Worm (Caenorhabditis elegans): ENCODE results near the gene fipr-3.

The fipr-3 gene

DNA sequence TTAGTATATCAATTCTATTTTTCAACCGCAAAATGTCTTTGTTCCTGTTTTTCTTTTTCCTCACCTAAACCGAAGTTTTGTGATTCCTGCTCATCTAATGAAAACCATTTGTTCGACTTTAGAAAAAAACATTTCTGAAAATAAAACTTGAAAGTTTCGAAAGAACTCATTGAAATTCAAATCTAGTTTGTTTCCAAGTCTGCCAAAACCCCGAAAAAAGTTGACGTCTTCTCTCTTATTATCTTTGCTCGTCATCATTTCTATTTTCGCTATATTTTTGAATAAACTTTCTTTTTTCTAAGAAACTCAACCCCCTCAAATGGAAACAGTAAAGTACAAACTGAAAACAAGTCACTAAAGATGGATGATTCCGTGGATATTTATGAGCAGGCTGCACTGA is 17.4 kb upstream of the fipr-3 start, which contains the start of gene frpr-17:
Gene frpr-17 (plus strand): TSS at position 301 of the 400 bp plus-strand sequence.
- TF ChIP-seq npax-4 (tag; optimal IDR thresholded peaks at IDR 0.05) (no peak), che-1 (tag; optimal IDR thresholded peaks at IDR 0.05) (no peak), syd-9 (tag; optimal IDR thresholded peaks at IDR 0.05) (no peak), nhr-11 (tag; optimal IDR thresholded peaks at IDR 0.05) (no peak), unc-3 (GFP tag; conservative IDR thresholded peaks at IDR 0.05) (no peak), unc-3 (tag; optimal IDR thresholded peaks at IDR 0.05) (no peak), sox-4 (tag; optimal IDR thresholded peaks at IDR 0.05) (no peak), nhr-232 (tag; optimal IDR thresholded peaks at IDR 0.05) (no peak), F13H6.1 (tag; optimal IDR thresholded peaks at IDR 0.05) (no peak), pros-1 (tag; optimal IDR thresholded peaks at IDR 0.05) (no peak), hlh-15 (tag; optimal IDR thresholded peaks at IDR 0.05) (no peak)

DNA sequence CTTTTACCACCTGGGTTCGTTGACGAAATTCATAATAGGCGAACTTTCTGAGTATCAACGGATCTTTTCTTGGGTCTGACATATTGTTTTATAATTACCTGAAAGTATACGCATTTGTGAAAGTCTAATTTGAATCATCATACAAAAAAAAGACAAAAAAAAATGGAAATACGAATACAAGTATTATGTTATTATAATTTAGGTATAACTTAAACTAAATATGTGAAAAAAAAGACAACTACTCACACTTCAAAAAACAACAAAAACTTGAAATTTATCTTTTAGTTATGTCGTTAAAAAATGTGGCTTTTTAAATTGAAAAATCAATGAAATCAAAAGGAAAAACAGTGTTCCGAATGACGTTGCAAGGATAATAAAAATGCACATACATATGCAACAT is 10.4 kb upstream of the fipr-3 start, which contains the start of gene fbxa-179:
Gene fbxa-179 (minus strand): TSS at position 101 of the 400 bp plus-strand sequence.
- TF ChIP-seq ceh-45 (GFP tag; IDR thresholded peaks at IDR 0.05) = no peak
- TF ChIP-seq hlh-15 (tag; optimal IDR thresholded peaks at IDR 0.05) = no peak

DNA sequence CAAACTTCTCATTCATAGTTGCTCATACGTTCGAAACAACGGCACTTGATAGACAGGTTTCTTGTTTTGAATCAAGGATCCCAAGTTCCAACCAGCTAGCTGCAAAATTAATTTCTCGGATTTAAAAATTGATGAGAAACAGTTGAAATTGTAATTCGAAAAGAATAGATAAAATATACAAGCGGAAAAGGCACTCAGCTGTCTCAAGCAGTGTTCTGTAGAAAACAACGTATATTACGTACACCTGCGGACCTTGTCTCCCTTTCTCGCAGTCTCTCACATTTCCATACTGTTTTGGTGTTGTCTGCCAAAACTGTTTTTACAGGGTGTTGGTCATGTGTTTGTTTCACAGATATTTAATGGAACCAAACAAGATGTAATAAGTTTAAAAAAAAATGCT is 7.6 kb upstream of the fipr-3 start, which contains the start of gene F23D12.10:
Gene F23D12.10 (minus strand): TSS at position 101 of the 400 bp plus-strand sequence.
- TF ChIP-seq C38D4.7 (GFP tag; optimal IDR thresholded peaks at IDR 0.05) = no peak
- no peak for TF ChIP-seq mec-3 (tag; optimal IDR thresholded peaks at IDR 0.05; ENCODE audit: borderline replicate concordance)
- no peak for TF ChIP-seq pha-2 (tag; optimal IDR thresholded peaks at IDR 0.05)
- no peak for TF ChIP-seq zip-5 (tag; optimal IDR thresholded peaks at IDR 0.05)
- TF ChIP-seq ceh-45 (GFP tag; IDR thresholded peaks at IDR 0.05) = no peak
- TF ChIP-seq fax-1 (tag; optimal IDR thresholded peaks at IDR 0.05) = no peak

DNA sequence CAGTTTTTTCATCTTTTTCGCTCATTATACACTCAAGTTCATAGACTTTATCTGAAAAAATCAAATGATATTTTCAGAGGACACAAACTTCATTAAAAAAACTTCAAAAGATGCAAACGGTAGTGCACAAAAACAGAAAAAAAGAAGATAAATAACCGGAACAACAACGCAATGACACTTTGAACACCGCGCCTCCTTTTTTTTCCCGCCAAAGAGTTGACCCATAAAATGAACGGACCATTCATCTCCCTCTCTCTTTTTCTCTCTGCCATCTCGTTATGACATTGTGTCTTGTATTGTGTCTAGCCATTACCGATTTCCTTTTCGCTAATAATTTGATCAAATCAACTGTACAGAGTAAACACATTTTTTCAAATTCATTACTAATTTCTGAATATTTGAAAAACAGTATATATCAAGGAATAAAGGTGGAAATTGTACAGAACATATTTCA is 1.6 kb upstream of the fipr-3 start, which contains the start of gene F23D12.2:
Gene F23D12.2 (minus strand): TSS at position 51 of the 454 bp plus-strand sequence.
- TF ChIP-seq C38D4.7 (GFP tag; optimal IDR thresholded peaks at IDR 0.05) = no peak
- TF ChIP-seq odd-2 (tag; optimal IDR thresholded peaks at IDR 0.05) = no peak
- TF ChIP-seq ceh-34 (tag; optimal IDR thresholded peaks at IDR 0.05) = no peak
- no peak for TF ChIP-seq K02D7.2 (tag; optimal IDR thresholded peaks at IDR 0.05)

DNA sequence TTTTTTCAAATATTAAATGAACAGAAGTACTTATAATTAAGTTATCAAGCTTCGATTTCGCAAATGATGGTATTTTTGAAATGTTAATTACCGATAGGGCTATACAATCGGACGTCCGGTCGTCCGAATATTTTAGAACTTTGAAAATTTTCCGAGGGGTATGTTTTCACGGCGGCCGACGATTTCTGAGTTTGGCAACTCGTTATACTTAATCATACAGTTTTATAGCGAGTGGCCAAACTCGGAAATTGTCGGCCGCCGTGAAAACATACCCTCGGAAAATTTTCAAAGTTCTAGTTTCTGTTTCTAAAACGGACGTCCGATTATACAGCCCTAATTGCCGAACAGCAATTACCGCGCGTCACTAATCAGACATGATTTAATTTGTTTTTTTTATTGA is 981 bp downstream of the fipr-3 start:
- TF ChIP-seq ceh-24 (tag; optimal IDR thresholded peaks at IDR 0.05) (no peak), mec-3 (tag; optimal IDR thresholded peaks at IDR 0.05; ENCODE audit: borderline replicate concordance) (no peak), nfya-1 (tag; optimal IDR thresholded peaks at IDR 0.05) (no peak), C38D4.7 (GFP tag; optimal IDR thresholded peaks at IDR 0.05) (no peak), ceh-6 (GFP tag; optimal IDR thresholded peaks at IDR 0.05) (no peak), ceh-18 (tag; optimal IDR thresholded peaks at IDR 0.05) (no peak), npax-4 (tag; optimal IDR thresholded peaks at IDR 0.05) (no peak), unc-3 (GFP tag; conservative IDR thresholded peaks at IDR 0.05) (no peak), unc-3 (tag; optimal IDR thresholded peaks at IDR 0.05) (no peak), elt-2 (tag; optimal IDR thresholded peaks at IDR 0.05) (no peak), C08G9.2 (tag; optimal IDR thresholded peaks at IDR 0.05) (no peak), T23F11.4 (GFP tag; optimal IDR thresholded peaks at IDR 0.05) (no peak), dmd-4 (tag; optimal IDR thresholded peaks at IDR 0.05; ENCODE audit: borderline replicate concordance) (no peak)

DNA sequence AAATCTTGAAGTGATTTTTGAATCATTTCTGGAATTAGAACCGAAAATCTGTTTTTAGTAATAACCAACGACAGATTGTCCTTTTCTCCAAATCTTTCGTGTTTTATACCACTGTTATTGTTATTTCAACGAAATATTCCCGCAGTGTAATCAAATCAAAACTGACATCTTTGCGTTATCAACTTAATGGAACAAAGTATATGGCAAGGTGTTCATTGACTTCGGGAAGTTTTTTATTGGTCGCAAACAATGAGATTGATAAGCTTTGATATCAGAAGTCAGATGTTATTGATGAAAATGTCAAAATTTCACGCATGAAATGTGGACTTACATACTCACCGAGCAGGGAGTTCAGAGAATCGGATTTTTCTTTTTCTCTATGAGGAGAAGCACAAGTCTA is 1.5 kb downstream of the fipr-3 start, which contains the start of gene F23D12.11:
Gene F23D12.11 (minus strand): TSS at position 79 of the 400 bp plus-strand sequence.
- no peak for TF ChIP-seq ceh-19 (GFP tag; optimal IDR thresholded peaks at IDR 0.05)
- no peak for TF ChIP-seq unc-3 (GFP tag; conservative IDR thresholded peaks at IDR 0.05)
- TF ChIP-seq unc-3 (tag; optimal IDR thresholded peaks at IDR 0.05) = no peak
- TF ChIP-seq ceh-30 (tag; optimal IDR thresholded peaks at IDR 0.05) = no peak
- no peak for TF ChIP-seq nhr-232 (tag; optimal IDR thresholded peaks at IDR 0.05)
- no peak for TF ChIP-seq unc-86 (tag; optimal IDR thresholded peaks at IDR 0.05)
- TF ChIP-seq ama-1 (optimal IDR thresholded peaks at IDR 0.05) = no peak
- TF ChIP-seq fax-1 (tag; optimal IDR thresholded peaks at IDR 0.05) = no peak
- no peak for TF ChIP-seq che-1 (tag; optimal IDR thresholded peaks at IDR 0.05)
- no peak for TF ChIP-seq hlh-15 (tag; optimal IDR thresholded peaks at IDR 0.05)

Measured in whole organism, late embryonic.